Fruit fly (Drosophila melanogaster) whole organism, embryonic: ENCODE results near the gene IFT54.

Source experiments
- Atf3 ChIP-seq: fragments of 200-800 bp; sonication (Bioruptor generic); optimal IDR thresholded peaks from 3 replicates; lab custom pipeline; 2016; ENCODE audit warnings: missing biosample characterization, missing genetic modification characterization
- Blimp-1 ChIP-seq: fragments of 200-800 bp; sonication (Bioruptor generic); optimal IDR thresholded peaks from 3 replicates; lab custom pipeline; 2018; ENCODE audit warnings: missing biosample characterization, missing genetic modification characterization, mild to moderate bottlenecking, moderate library complexity, missing genetic modification reagents
- CG10147 ChIP-seq: fragments of 200-800 bp; sonication (Bioruptor generic); optimal IDR thresholded peaks from 2 replicates; lab custom pipeline; 2019; ENCODE audit warnings: missing biosample characterization, mild to moderate bottlenecking, missing genetic modification characterization, moderate library complexity
- CG1233 ChIP-seq: fragments of 200-800 bp; sonication (Bioruptor generic); optimal IDR thresholded peaks from 4 replicates; lab custom pipeline; 2018; ENCODE audit warnings: missing biosample characterization, mild to moderate bottlenecking, missing genetic modification characterization
- CG12391 ChIP-seq: fragments of 200-800 bp; sonication (Bioruptor generic); optimal IDR thresholded peaks from 3 replicates; lab custom pipeline; 2018; ENCODE audit warnings: missing biosample characterization, mild to moderate bottlenecking, missing genetic modification characterization, moderate library complexity
- CG12659 ChIP-seq: fragments of 200-800 bp; sonication (Bioruptor generic); optimal IDR thresholded peaks from 3 replicates; lab custom pipeline; 2017; ENCODE audit warnings: mild to moderate bottlenecking, missing biosample characterization, missing genetic modification reagents, missing genetic modification characterization
- CG13775 ChIP-seq: fragments of 200-800 bp; sonication (Bioruptor generic); optimal IDR thresholded peaks from 3 replicates; lab custom pipeline; 2017; ENCODE audit warnings: missing biosample characterization, mild to moderate bottlenecking, missing genetic modification characterization
- CG14050 ChIP-seq: fragments of 200-800 bp; sonication (Bioruptor generic); IDR thresholded peaks from 3 replicates; pipeline ENCODE4 v1.3.6; 2022; ENCODE audit warnings: missing biosample characterization, missing genetic modification characterization
- CG14441 ChIP-seq: fragments of 200-800 bp; sonication (Bioruptor generic); IDR thresholded peaks from 2 replicates; pipeline ENCODE4 v1.3.6; 2022; ENCODE audit warnings: missing biosample characterization, missing genetic modification characterization
- CG14860 ChIP-seq: fragments of 200-800 bp; sonication (Bioruptor generic); IDR thresholded peaks from 3 replicates; pipeline ENCODE4 v1.3.6; 2022; ENCODE audit warnings: missing biosample characterization, missing genetic modification characterization; ENCODE audit not compliant: partially characterized antibody
- CG16863 ChIP-seq: fragments of 200-800 bp; sonication (Bioruptor generic); optimal IDR thresholded peaks from 3 replicates; lab custom pipeline; 2016; ENCODE audit warnings: missing biosample characterization, missing genetic modification characterization
- CG17186 ChIP-seq: fragments of 200-800 bp; sonication (Bioruptor generic); optimal IDR thresholded peaks from 3 replicates; lab custom pipeline; 2017; ENCODE audit warnings: missing biosample characterization, missing genetic modification reagents, missing genetic modification characterization
- CG17361 ChIP-seq: fragments of 200-800 bp; sonication (Bioruptor generic); IDR thresholded peaks from 3 replicates; pipeline ENCODE4 v1.3.6; 2022; ENCODE audit warnings: missing biosample characterization, missing genetic modification characterization
- CG18476 ChIP-seq: fragments of 200-800 bp; sonication (Bioruptor generic); optimal IDR thresholded peaks from 2 replicates; lab custom pipeline; 2016; ENCODE audit warnings: missing biosample characterization, mild to moderate bottlenecking, missing genetic modification characterization
- CG3163 ChIP-seq: fragments of 200-800 bp; sonication (Bioruptor generic); optimal IDR thresholded peaks from 3 replicates; lab custom pipeline; 2016; ENCODE audit warnings: missing biosample characterization, missing genetic modification characterization
- CG4707 ChIP-seq: fragments of 200-800 bp; sonication (Bioruptor generic); optimal IDR thresholded peaks from 2 replicates; lab custom pipeline; 2018; ENCODE audit warnings: missing biosample characterization, mild to moderate bottlenecking, missing genetic modification characterization, moderate library complexity
- CG5180 ChIP-seq: fragments of 200-800 bp; sonication (Bioruptor generic); optimal IDR thresholded peaks from 3 replicates; lab custom pipeline; 2017; ENCODE audit warnings: missing biosample characterization, missing genetic modification characterization, mild to moderate bottlenecking, moderate library complexity, missing genetic modification reagents
- CTCF ChIP-seq: fragments of 200-800 bp; sonication (Bioruptor generic); optimal IDR thresholded peaks from 2 replicates; lab custom pipeline; 2017; ENCODE audit warnings: missing biosample characterization, mild to moderate bottlenecking, missing genetic modification characterization, moderate library complexity
- Dip2 ChIP-seq: fragments of 200-800 bp; sonication (Bioruptor generic); IDR thresholded peaks from 2 replicates; pipeline ENCODE4 v1.3.6; 2022; ENCODE audit warnings: missing biosample characterization, missing genetic modification characterization
- Dip3 ChIP-seq: fragments of 200-800 bp; sonication (Bioruptor generic); optimal IDR thresholded peaks from 3 replicates; lab custom pipeline; 2016; ENCODE audit warnings: missing biosample characterization, missing genetic modification characterization
- HHEX ChIP-seq: fragments of 200-800 bp; sonication (Bioruptor generic); optimal IDR thresholded peaks from 3 replicates; lab custom pipeline; 2017; ENCODE audit warnings: missing biosample characterization, mild to moderate bottlenecking, missing genetic modification characterization, missing genetic modification reagents
- Oaz ChIP-seq: fragments of 200-800 bp; sonication (Bioruptor generic); IDR thresholded peaks from 2 replicates; pipeline ENCODE4 v1.3.6; 2022; ENCODE audit warnings: missing biosample characterization, missing genetic modification characterization
- Optix ChIP-seq: fragments of 200-800 bp; sonication (Bioruptor generic); IDR thresholded peaks from 3 replicates; pipeline ENCODE4 v1.3.6; 2022; ENCODE audit warnings: missing biosample characterization, missing genetic modification characterization
- Scr ChIP-seq: fragments of 200-800 bp; sonication (Bioruptor generic); IDR thresholded peaks from 2 replicates; pipeline ENCODE4 v1.3.6; 2022; ENCODE audit warnings: missing biosample characterization, missing genetic modification characterization; ENCODE audit not compliant: partially characterized antibody
- Sin3A ChIP-seq: fragments of >200 bp; optimal IDR thresholded peaks from 2 replicates; lab custom pipeline; 2018
- Sox102F ChIP-seq: fragments of 200-800 bp; sonication (Bioruptor generic); optimal IDR thresholded peaks from 2 replicates; lab custom pipeline; 2018; ENCODE audit warnings: missing biosample characterization, mild to moderate bottlenecking, missing genetic modification characterization, moderate library complexity
- Sry-β ChIP-seq: fragments of 200-800 bp; sonication (Bioruptor generic); optimal IDR thresholded peaks from 2 replicates; lab custom pipeline; 2018; ENCODE audit warnings: missing biosample characterization, mild to moderate bottlenecking, missing genetic modification characterization, moderate library complexity
- al ChIP-seq: fragments of 200-800 bp; sonication (Bioruptor generic); IDR thresholded peaks from 2 replicates; pipeline ENCODE4 v1.3.6; 2022; ENCODE audit warnings: missing biosample characterization, missing genetic modification characterization
- aop ChIP-seq: fragments of 200-800 bp; sonication (Bioruptor generic); IDR thresholded peaks from 2 replicates; pipeline ENCODE4 v1.3.6; 2022; ENCODE audit warnings: missing biosample characterization, missing genetic modification characterization
- ap ChIP-seq: fragments of 200-800 bp; sonication (Bioruptor generic); IDR thresholded peaks from 2 replicates; pipeline ENCODE4 v1.3.6; 2022; ENCODE audit warnings: missing biosample characterization, missing genetic modification characterization
- ase ChIP-seq: fragments of 200-800 bp; sonication (Bioruptor generic); IDR thresholded peaks from 3 replicates; pipeline ENCODE4 v1.3.6; 2022; ENCODE audit warnings: missing biosample characterization, missing genetic modification characterization
- ato ChIP-seq: fragments of 200-800 bp; sonication (Bioruptor generic); IDR thresholded peaks from 2 replicates; pipeline ENCODE4 v1.3.6; 2022; ENCODE audit warnings: missing biosample characterization, missing genetic modification characterization; ENCODE audit not compliant: partially characterized antibody
- az2 ChIP-seq: fragments of 200-800 bp; sonication (Bioruptor generic); optimal IDR thresholded peaks from 3 replicates; lab custom pipeline; 2016; ENCODE audit warnings: missing biosample characterization, missing genetic modification characterization
- chinmo ChIP-seq: fragments of 200-800 bp; sonication (Bioruptor generic); IDR thresholded peaks from 4 replicates; pipeline ENCODE4 v1.3.6; 2022; ENCODE audit warnings: missing biosample characterization, missing genetic modification characterization; ENCODE audit not compliant: partially characterized antibody
- chm ChIP-seq: fragments of 200-800 bp; sonication (Bioruptor generic); IDR thresholded peaks from 2 replicates; pipeline ENCODE4 v1.3.6; 2022; ENCODE audit warnings: missing biosample characterization, missing genetic modification characterization
- corto ChIP-seq: fragments of 200-800 bp; sonication (Bioruptor generic); optimal IDR thresholded peaks from 2 replicates; lab custom pipeline; 2016; ENCODE audit warnings: missing biosample characterization, mild to moderate bottlenecking, missing genetic modification characterization, moderate library complexity
- dati ChIP-seq: fragments of 200-800 bp; sonication (Bioruptor generic); IDR thresholded peaks from 2 replicates; pipeline ENCODE4 v1.3.6; 2022; ENCODE audit warnings: missing biosample characterization, missing genetic modification characterization
- dysf ChIP-seq: fragments of 200-800 bp; sonication (Bioruptor generic); IDR thresholded peaks from 3 replicates; pipeline ENCODE4 v1.3.6; 2022; ENCODE audit warnings: missing biosample characterization, missing genetic modification characterization
- esg ChIP-seq: fragments of 200-800 bp; sonication (Bioruptor generic); conservative IDR thresholded peaks from 2 replicates; pipeline ENCODE4 v1.3.6; 2022; ENCODE audit warnings: missing biosample characterization, missing genetic modification characterization
- ewg ChIP-seq: fragments of 200-800 bp; sonication (Bioruptor generic); optimal IDR thresholded peaks from 3 replicates; lab custom pipeline; 2017; ENCODE audit warnings: mild to moderate bottlenecking, missing biosample characterization, missing genetic modification reagents, missing genetic modification characterization
- gt ChIP-seq: fragments of 200-800 bp; sonication (Bioruptor generic); IDR thresholded peaks from 2 replicates; pipeline ENCODE4 v1.3.6; 2022; ENCODE audit warnings: missing biosample characterization, missing genetic modification characterization
- insv ChIP-seq, 2 experiments: fragments of 200-800 bp; sonication (Bioruptor generic); optimal IDR thresholded peaks; 3 replicates each; lab custom pipeline; 2016 to 2018; ENCODE audit warnings: missing biosample characterization in 2 of 2, missing genetic modification characterization in 2 of 2
- ken ChIP-seq: fragments of 200-800 bp; sonication (Bioruptor generic); IDR thresholded peaks from 3 replicates; pipeline ENCODE4 v1.3.6; 2022; ENCODE audit warnings: missing biosample characterization, missing genetic modification characterization
- lov ChIP-seq, 2 experiments: fragments of 200-800 bp in 1 of 2; fragments of >200 bp in 1 of 2; sonication (Bioruptor generic) in 1 of 2; IDR thresholded peaks in 1 of 2; optimal IDR thresholded peaks in 1 of 2; 2 replicates in 1 of 2; 3 replicates in 1 of 2; pipeline versions ENCODE4 v1.3.6 to Lab custom; 2017 to 2022; ENCODE audit warnings: missing biosample characterization in 1 of 2, missing genetic modification characterization in 1 of 2
- pum ChIP-seq: fragments of 200-800 bp; sonication (Bioruptor generic); optimal IDR thresholded peaks from 2 replicates; lab custom pipeline; 2016; ENCODE audit warnings: missing biosample characterization, missing genetic modification characterization
- salm ChIP-seq: fragments of 200-800 bp; sonication (Bioruptor generic); optimal IDR thresholded peaks from 2 replicates; lab custom pipeline; 2018; ENCODE audit warnings: missing biosample characterization, mild to moderate bottlenecking, missing genetic modification characterization
- sr ChIP-seq: fragments of 200-800 bp; sonication (Bioruptor generic); IDR thresholded peaks from 3 replicates; pipeline ENCODE4 v1.3.6; 2022; ENCODE audit warnings: missing biosample characterization, missing genetic modification characterization
- tna ChIP-seq: fragments of 200-800 bp; sonication (Bioruptor generic); IDR thresholded peaks from 2 replicates; pipeline ENCODE4 v1.3.6; 2022; ENCODE audit warnings: missing biosample characterization, missing genetic modification characterization; ENCODE audit not compliant: partially characterized antibody
- trem ChIP-seq: fragments of 200-800 bp; optimal IDR thresholded peaks from 3 replicates; lab custom pipeline; 2019; ENCODE audit warnings: missing biosample characterization, mild to moderate bottlenecking, missing genetic modification characterization, moderate library complexity
- tup ChIP-seq: fragments of 200-800 bp; sonication (Bioruptor generic); optimal IDR thresholded peaks from 2 replicates; lab custom pipeline; 2016; ENCODE audit warnings: missing biosample characterization, mild to moderate bottlenecking, missing genetic modification characterization, moderate library complexity
- twi ChIP-seq: fragments of 200-800 bp; optimal IDR thresholded peaks from 2 replicates; lab custom pipeline; 2019; ENCODE audit warnings: missing biosample characterization, mild to moderate bottlenecking, missing genetic modification characterization, moderate library complexity
- vvl ChIP-seq: fragments of 200-800 bp; sonication (Bioruptor generic); IDR thresholded peaks from 2 replicates; pipeline ENCODE4 v1.3.6; 2022; ENCODE audit warnings: missing biosample characterization, missing genetic modification characterization

Gene IFT54

DNA sequence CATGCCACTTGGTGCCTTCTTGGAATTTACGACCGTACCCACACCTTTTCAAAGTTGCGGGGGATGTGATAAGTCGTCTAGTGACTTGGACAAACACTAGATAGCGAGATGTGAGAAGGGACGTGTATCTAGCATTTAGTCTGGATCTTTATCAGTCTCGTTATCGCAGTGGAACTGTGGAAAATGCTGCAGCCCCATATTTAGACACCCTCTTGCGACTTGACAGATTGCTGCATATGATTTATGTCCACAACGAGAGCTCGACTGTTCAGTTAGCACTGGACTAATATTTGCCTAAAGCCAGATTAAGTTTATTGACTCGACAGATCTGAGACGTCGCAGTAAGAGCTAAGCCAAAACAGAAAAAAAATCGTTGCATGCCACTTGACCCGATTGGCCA lies 2.3 kb upstream of the IFT54 start (continued):
- TF ChIP-seq az2 (GFP tag; lab: Kevin White, UChicago) (no peak), CG18476 (GFP tag; lab: Kevin White, UChicago) (no peak), Scr (GFP tag; lab: Robert Waterston, UW) (no peak), lov (optimal IDR thresholded peaks at IDR 0.05; lab: Kevin White, UChicago) (no peak), lov (GFP tag; IDR thresholded peaks at IDR 0.05; lab: Robert Waterston, UW) (peak; percentile 72; the same call in 1 of the 3 replicates), ap (no peak), trem (tag; lab: Kevin White, UChicago) (no peak), corto (GFP tag; lab: Kevin White, UChicago) (no peak), pum (no peak), insv (GFP tag; optimal IDR thresholded peaks at IDR 0.05; lab: Kevin White, UChicago) (no peak), Sox102F (no peak), ken (GFP tag; lab: Robert Waterston, UW) (no peak), Optix (no peak), dysf (GFP tag; lab: Robert Waterston, UW) (no peak), chm (peak; percentile 43; the same call in 1 of the 2 replicates), esg (GFP tag; lab: Robert Waterston, UW) (no peak), CG4707 (GFP tag; lab: Kevin White, UChicago) (peak; percentile 37), chinmo (no peak), CG14050 (GFP tag; lab: Robert Waterston, UW) (no peak), CG13775 (GFP tag; lab: Kevin White, UChicago) (no peak), CTCF (GFP tag; lab: Kevin White, UChicago) (no peak), CG12659 (GFP tag; lab: Kevin White, UChicago) (no peak), CG5180 (GFP tag; lab: Kevin White, UChicago) (peak; percentile 65), Dip2 (GFP tag; lab: Robert Waterston, UW) (no peak), twi (tag; lab: Kevin White, UChicago) (no peak), CG14860 (no peak), al (GFP tag; lab: Robert Waterston, UW) (no peak), dati (no peak), Atf3 (GFP tag; lab: Kevin White, UChicago) (no peak), vvl (GFP tag; lab: Robert Waterston, UW) (0 out of 2 replicates have a peak, but pooled peaks have one; percentile 26), ase (no peak), ewg (peak; percentile 17), salm (no peak), CG16863 (no peak), CG14441 (no peak), HHEX (GFP tag; lab: Kevin White, UChicago) (peak; percentile 52), CG1233 (GFP tag; lab: Kevin White, UChicago) (peak; percentile 62), tna (GFP tag; lab: Robert Waterston, UW) (no peak), aop (no peak), Sin3A (lab: Kevin White, UChicago) (no peak), CG3163 (no peak), CG17361 (GFP tag; lab: Robert Waterston, UW) (no peak), gt (GFP tag; lab: Robert Waterston, UW) (no peak), Oaz (GFP tag; lab: Robert Waterston, UW) (no peak), Dip3 (GFP tag; lab: Kevin White, UChicago) (no peak), CG12391 (tag; lab: Kevin White, UChicago) (no peak), Sry-β (GFP tag; lab: Kevin White, UChicago) (peak; percentile 3), sr (GFP tag; lab: Robert Waterston, UW) (no peak), CG17186 (peak; percentile 21), tup (GFP tag; lab: Kevin White, UChicago) (no peak), CG10147 (GFP tag; lab: Kevin White, UChicago) (no peak), ato (GFP tag; lab: Robert Waterston, UW) (no peak), Blimp-1 (peak; percentile 52)
